Worm (Caenorhabditis elegans) whole organism, L4/young adult: Measurements from ENCODE around the gene F07C3.2.
A peak's percentile ranks its signal among the peaks of the same experiment; 100 is the strongest.

ENCODE experiments used
- W03F9.2 ChIP-seq: fragments of 150-350 bp; optimal IDR thresholded peaks from 2 replicates; lab custom pipeline; 2014; ENCODE audit warnings: missing biosample characterization, missing genetic modification characterization
- dao-5 ChIP-seq: sonication (generic microtip); optimal IDR thresholded peaks from 2 replicates; lab custom pipeline; 2016; ENCODE audit warnings: missing genotype, missing genetic modification characterization, moderate library complexity, missing compliant biosample characterization
- him-1 ChIP-seq: sonication (generic microtip); optimal IDR thresholded peaks from 2 replicates; lab custom pipeline; 2016; ENCODE audit warnings: missing genotype, missing genetic modification reagents, missing genetic modification characterization, missing compliant biosample characterization

The F07C3.2 gene

ce11 chrV:9249206-9249605 lies 23.3 kb downstream of the F07C3.2 start, which contains the start of gene str-94:
TSS of gene str-94 (minus strand) at chrV:9249306.
- TF ChIP-seq dao-5 (tag; lab: Kevin White, UChicago) (no peak), him-1 (tag; lab: Kevin White, UChicago) (no peak), W03F9.2 (tag; lab: Kevin White, UChicago) (no peak)

- TF ChIP-seq dao-5 (tag; lab: Kevin White, UChicago): no peak
- no peak for TF ChIP-seq him-1 (tag; lab: Kevin White, UChicago)
- no peak for TF ChIP-seq W03F9.2 (tag; lab: Kevin White, UChicago)
These were observed 24.0 kb downstream of the F07C3.2 start, which contains the start of gene ptd-2 for ce11 chrV:9249932-9250331. TSS of gene ptd-2 (plus strand) at chrV:9250232.

DNA sequence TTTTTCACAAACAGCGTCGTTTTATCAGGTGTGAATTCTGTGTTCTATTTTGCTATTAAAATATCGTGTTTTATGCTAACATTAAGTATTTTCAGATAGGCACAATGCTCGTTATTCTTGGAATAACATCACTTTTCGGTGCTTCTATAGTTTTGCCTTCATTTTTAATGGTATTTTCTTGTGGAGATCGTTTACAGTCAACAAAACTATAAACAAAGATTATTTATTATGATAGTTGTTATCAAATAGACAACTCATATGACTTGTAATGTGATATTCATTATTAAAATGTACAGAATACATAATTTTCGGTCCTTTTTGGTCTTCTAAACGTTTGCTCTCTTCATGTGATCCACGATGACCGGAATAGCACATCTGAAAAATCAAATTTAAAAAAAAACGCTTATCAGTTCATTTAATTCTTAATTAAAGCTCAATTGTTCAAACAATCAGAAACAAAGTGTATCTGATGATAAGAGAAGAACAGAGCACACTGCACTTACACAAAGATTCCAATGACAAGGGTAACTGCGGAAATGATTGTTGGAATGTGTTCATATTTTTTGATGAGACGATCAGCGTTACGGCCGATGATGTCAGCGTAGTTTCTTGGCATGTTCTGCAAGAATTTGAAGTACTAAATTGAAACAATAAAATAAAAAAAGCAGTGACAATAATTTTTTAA lies 28.3 kb downstream of the F07C3.2 start, which contains the start of gene F07C3.9:
TSS of gene F07C3.9 (minus strand) at position 635 of the 685 bp plus-strand sequence.
- TF ChIP-seq W03F9.2 (tag; lab: Kevin White, UChicago) (no peak), dao-5 (tag; lab: Kevin White, UChicago) (no peak), him-1 (tag; lab: Kevin White, UChicago) (no peak)

ce11 chrV:9255480-9255879 lies 29.6 kb downstream of the F07C3.2 start:
- TF ChIP-seq W03F9.2 (tag; lab: Kevin White, UChicago) (no peak), dao-5 (tag; lab: Kevin White, UChicago) (no peak), him-1 (tag; lab: Kevin White, UChicago) (no peak)

DNA sequence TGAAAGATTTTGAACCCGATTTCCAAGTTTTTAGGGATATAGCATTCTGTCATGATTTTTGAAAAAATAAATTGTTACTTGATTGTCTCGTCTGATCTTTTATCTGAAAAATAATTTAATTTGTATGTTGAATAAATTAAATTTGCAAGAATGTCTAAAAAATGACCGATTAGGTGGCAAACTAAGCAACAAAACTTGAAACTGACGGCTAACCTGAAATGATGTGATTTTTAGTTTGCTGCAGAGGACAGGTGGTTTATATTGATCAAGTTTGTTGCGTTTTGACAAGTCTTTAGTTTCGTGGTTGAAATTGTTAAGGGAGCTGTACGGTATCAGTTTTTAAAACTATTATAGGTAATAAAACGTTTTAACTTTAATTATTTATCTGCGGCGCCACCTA lies 31.6 kb downstream of the F07C3.2 start, which contains the start of gene F07C3.16:
TSS of gene F07C3.16 (minus strand) at position 101 of the 400 bp plus-strand sequence.
- TF ChIP-seq W03F9.2 (tag; lab: Kevin White, UChicago) (no peak), him-1 (tag; lab: Kevin White, UChicago) (no peak)

DNA sequence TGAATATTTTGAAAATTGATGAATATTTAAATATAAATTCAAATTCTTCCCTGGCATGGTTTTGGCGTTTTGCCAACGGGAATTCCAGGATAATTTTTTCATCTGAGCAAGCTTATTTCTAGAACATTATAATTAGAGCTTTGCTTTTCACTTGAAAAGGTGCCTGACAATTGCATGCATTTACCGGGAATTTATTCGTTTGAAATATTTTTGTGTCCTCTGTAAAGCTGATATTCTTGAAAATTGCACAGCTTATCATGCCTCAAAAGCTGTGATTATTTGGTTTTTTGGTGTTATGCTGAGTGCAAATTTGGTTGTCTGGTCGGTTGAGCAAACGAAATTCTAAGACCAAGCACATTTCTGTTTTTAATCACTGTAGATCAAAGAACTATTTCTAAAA lies 34.5 kb downstream of the F07C3.2 start:
- TF ChIP-seq W03F9.2 (tag; lab: Kevin White, UChicago): no peak
- no peak for TF ChIP-seq him-1 (tag; lab: Kevin White, UChicago)
- TF ChIP-seq dao-5 (tag; lab: Kevin White, UChicago): no peak

DNA sequence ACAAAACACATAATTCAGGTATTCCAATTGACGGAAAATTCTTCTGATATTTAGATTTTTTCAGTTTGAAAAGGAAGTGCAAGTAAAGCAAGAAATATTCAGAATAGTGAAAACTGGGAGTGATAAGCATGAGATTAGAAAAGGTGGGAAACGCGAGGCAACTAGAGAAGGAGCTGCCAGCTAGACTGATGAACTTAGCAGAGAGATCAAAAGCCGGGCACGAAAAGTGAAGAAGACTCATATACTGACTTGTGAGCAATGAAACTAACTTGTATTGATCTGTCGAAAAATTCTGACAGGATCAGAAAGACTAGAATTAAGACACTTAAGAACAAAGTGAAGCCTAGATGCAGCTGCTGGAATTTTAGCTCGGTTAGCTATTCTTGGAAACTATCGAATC lies 35.6 kb downstream of the F07C3.2 start, which contains the start of gene nhr-36:
TSS of gene nhr-36 (minus strand) at position 101 of the 400 bp plus-strand sequence.
- TF ChIP-seq him-1 (tag; lab: Kevin White, UChicago) (no peak), dao-5 (tag; lab: Kevin White, UChicago) (no peak), W03F9.2 (tag; lab: Kevin White, UChicago) (no peak)

- TF ChIP-seq him-1 (tag; lab: Kevin White, UChicago): no peak
- no peak for TF ChIP-seq dao-5 (tag; lab: Kevin White, UChicago)
- TF ChIP-seq W03F9.2 (tag; lab: Kevin White, UChicago): no peak
These were observed 36.8 kb downstream of the F07C3.2 start for ce11 chrV:9262708-9263107.

- TF ChIP-seq W03F9.2 (tag; lab: Kevin White, UChicago) (no peak), him-1 (tag; lab: Kevin White, UChicago) (no peak), dao-5 (tag; lab: Kevin White, UChicago) (no peak)
These were observed 40.5 kb downstream of the F07C3.2 start, which contains the start of gene slc-17.7 for ce11 chrV:9266399-9266798. TSS of gene slc-17.7 (minus strand) at chrV:9266499.

DNA sequence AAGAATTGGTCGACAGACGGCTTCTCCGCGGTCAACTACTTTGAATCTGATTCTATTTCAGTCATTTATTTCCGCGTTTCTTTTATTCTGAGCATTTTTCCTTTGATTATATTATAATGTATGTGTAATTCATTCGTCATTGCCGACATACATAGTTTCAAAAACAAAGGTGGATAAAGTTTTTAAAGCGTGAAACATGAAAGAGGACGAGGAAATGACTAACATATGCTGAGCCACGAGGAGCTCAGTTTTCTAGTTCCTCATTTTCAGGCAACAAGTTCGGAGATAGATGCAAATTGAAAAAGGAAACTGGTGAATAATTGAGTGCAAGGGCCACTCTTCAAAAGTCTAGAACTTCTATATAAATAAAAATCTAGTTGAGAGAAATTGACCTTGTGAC lies 42.3 kb downstream of the F07C3.2 start:
- TF ChIP-seq dao-5 (tag; lab: Kevin White, UChicago): no peak
- no peak for TF ChIP-seq him-1 (tag; lab: Kevin White, UChicago)
- no peak for TF ChIP-seq W03F9.2 (tag; lab: Kevin White, UChicago)

- no peak for TF ChIP-seq W03F9.2 (tag; lab: Kevin White, UChicago)
- no peak for TF ChIP-seq dao-5 (tag; lab: Kevin White, UChicago)
- no peak for TF ChIP-seq him-1 (tag; lab: Kevin White, UChicago)
These were observed 44.5 kb downstream of the F07C3.2 start for ce11 chrV:9270442-9270841.

DNA sequence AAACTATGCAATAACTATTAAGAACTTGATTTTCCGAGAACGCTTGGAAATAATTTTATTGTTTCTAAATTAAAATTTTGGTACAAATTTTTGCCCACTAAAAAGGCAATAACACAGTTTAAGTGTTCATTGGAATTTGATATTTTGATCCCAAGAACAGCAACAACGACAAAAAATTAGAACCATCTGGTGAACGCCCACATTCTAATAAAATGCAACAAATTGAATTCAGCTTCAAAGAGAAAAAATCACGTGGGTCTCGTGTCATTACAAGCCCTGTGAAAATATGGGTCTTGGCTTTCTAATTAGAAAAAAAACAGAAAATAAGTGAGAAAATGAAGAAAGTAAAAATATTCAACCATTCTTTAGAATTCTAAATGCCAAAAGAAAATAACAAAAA lies 45.9 kb downstream of the F07C3.2 start:
- TF ChIP-seq dao-5 (tag; lab: Kevin White, UChicago) (no peak), him-1 (tag; lab: Kevin White, UChicago) (no peak), W03F9.2 (tag; lab: Kevin White, UChicago) (no peak)

ce11 chrV:9272624-9273023 lies 46.7 kb downstream of the F07C3.2 start:
- TF ChIP-seq him-1 (tag; lab: Kevin White, UChicago) (no peak), dao-5 (tag; lab: Kevin White, UChicago) (no peak), W03F9.2 (tag; lab: Kevin White, UChicago) (no peak)

ce11 chrV:9273587-9273986 lies 47.7 kb downstream of the F07C3.2 start:
- peak; percentile 55 for TF ChIP-seq him-1 (tag; lab: Kevin White, UChicago)
- no peak for TF ChIP-seq W03F9.2 (tag; lab: Kevin White, UChicago)
- TF ChIP-seq dao-5 (tag; lab: Kevin White, UChicago): no peak
